Fruit fly (Drosophila melanogaster) whole organism, embryonic: ENCODE data around the gene Kdsr.

Experiments used
- Atf6 ChIP-seq: fragments of 200-800 bp; sonication (Bioruptor generic); IDR thresholded peaks from 2 replicates; pipeline ENCODE4 v1.3.6; 2022; ENCODE audit warnings: missing biosample characterization, missing genetic modification characterization
- CG10366 ChIP-seq: fragments of 200-800 bp; sonication (Bioruptor generic); IDR thresholded peaks from 2 replicates; pipeline ENCODE4 v1.3.6; 2022; ENCODE audit warnings: missing biosample characterization, missing genetic modification characterization
- CG11398 ChIP-seq: fragments of 200-800 bp; sonication (Bioruptor generic); optimal IDR thresholded peaks from 2 replicates; lab custom pipeline; 2016; ENCODE audit warnings: missing biosample characterization, missing genetic modification characterization
- CG11456 ChIP-seq: fragments of 200-800 bp; sonication (Bioruptor generic); IDR thresholded peaks from 3 replicates; pipeline ENCODE4 v1.3.6; 2022; ENCODE audit warnings: missing biosample characterization, missing genetic modification characterization
- CG12659 ChIP-seq: fragments of 200-800 bp; sonication (Bioruptor generic); optimal IDR thresholded peaks from 3 replicates; lab custom pipeline; 2017; ENCODE audit warnings: mild to moderate bottlenecking, missing biosample characterization, missing genetic modification reagents, missing genetic modification characterization
- CG12769 ChIP-seq: fragments of 200-800 bp; sonication (Bioruptor generic); optimal IDR thresholded peaks from 2 replicates; lab custom pipeline; 2019; ENCODE audit warnings: missing biosample characterization, mild to moderate bottlenecking, missing genetic modification characterization, moderate library complexity
- CG13624 ChIP-seq: fragments of 200-800 bp; sonication (Bioruptor generic); optimal IDR thresholded peaks from 2 replicates; lab custom pipeline; 2016; ENCODE audit warnings: missing biosample characterization, missing genetic modification characterization
- CG14050 ChIP-seq: fragments of 200-800 bp; sonication (Bioruptor generic); IDR thresholded peaks from 3 replicates; pipeline ENCODE4 v1.3.6; 2022; ENCODE audit warnings: missing biosample characterization, missing genetic modification characterization
- CG16863 ChIP-seq: fragments of 200-800 bp; sonication (Bioruptor generic); optimal IDR thresholded peaks from 3 replicates; lab custom pipeline; 2016; ENCODE audit warnings: missing biosample characterization, missing genetic modification characterization
- CG17361 ChIP-seq: fragments of 200-800 bp; sonication (Bioruptor generic); IDR thresholded peaks from 3 replicates; pipeline ENCODE4 v1.3.6; 2022; ENCODE audit warnings: missing biosample characterization, missing genetic modification characterization
- CG17802 ChIP-seq: fragments of 200-800 bp; sonication (Bioruptor generic); optimal IDR thresholded peaks from 2 replicates; lab custom pipeline; 2018; ENCODE audit warnings: missing biosample characterization, mild to moderate bottlenecking, missing genetic modification characterization, moderate library complexity
- CG2202 ChIP-seq: fragments of 200-800 bp; sonication (Bioruptor generic); optimal IDR thresholded peaks from 2 replicates; lab custom pipeline; 2018; ENCODE audit warnings: missing biosample characterization, mild to moderate bottlenecking, missing genetic modification characterization
- CG2678 ChIP-seq: fragments of 200-800 bp; sonication (Bioruptor generic); optimal IDR thresholded peaks from 3 replicates; lab custom pipeline; 2019; ENCODE audit warnings: missing biosample characterization, mild to moderate bottlenecking, missing genetic modification characterization, moderate library complexity
- CG2712 ChIP-seq: fragments of 200-800 bp; optimal IDR thresholded peaks from 3 replicates; lab custom pipeline; 2019; ENCODE audit warnings: missing biosample characterization, mild to moderate bottlenecking, missing genetic modification characterization, moderate library complexity
- CG31224 ChIP-seq: fragments of 200-800 bp; sonication (Bioruptor generic); IDR thresholded peaks from 2 replicates; pipeline ENCODE4 v1.3.6; 2022; ENCODE audit warnings: missing biosample characterization, missing genetic modification characterization
- CG3163 ChIP-seq: fragments of 200-800 bp; sonication (Bioruptor generic); optimal IDR thresholded peaks from 3 replicates; lab custom pipeline; 2016; ENCODE audit warnings: missing biosample characterization, missing genetic modification characterization
- CG33213 ChIP-seq: fragments of 200-800 bp; sonication (Bioruptor generic); optimal IDR thresholded peaks from 3 replicates; lab custom pipeline; 2016; ENCODE audit warnings: missing biosample characterization, missing genetic modification characterization
- CG33557 ChIP-seq: fragments of 200-800 bp; sonication (Bioruptor generic); optimal IDR thresholded peaks from 2 replicates; lab custom pipeline; 2019; ENCODE audit warnings: missing biosample characterization, mild to moderate bottlenecking, missing genetic modification characterization, moderate library complexity
- CG5953 ChIP-seq: fragments of 200-800 bp; sonication (Bioruptor generic); IDR thresholded peaks from 2 replicates; pipeline ENCODE4 v1.3.6; 2022; ENCODE audit warnings: missing biosample characterization, missing genetic modification characterization
- CG6765 ChIP-seq: fragments of 200-800 bp; sonication (Bioruptor generic); optimal IDR thresholded peaks from 3 replicates; lab custom pipeline; 2017; ENCODE audit warnings: missing biosample characterization, mild to moderate bottlenecking, missing genetic modification characterization
- CG8359 ChIP-seq: fragments of 200-800 bp; sonication (Bioruptor generic); optimal IDR thresholded peaks from 2 replicates; lab custom pipeline; 2017; ENCODE audit warnings: missing biosample characterization, mild to moderate bottlenecking, missing genetic modification characterization, borderline replicate concordance
- CHES-1-like ChIP-seq: fragments of 200-800 bp; sonication (Bioruptor generic); optimal IDR thresholded peaks from 2 replicates; lab custom pipeline; 2016; ENCODE audit warnings: missing biosample characterization, missing genetic modification characterization
- CoRest ChIP-seq: fragments of 200-800 bp; sonication (Bioruptor generic); optimal IDR thresholded peaks from 3 replicates; lab custom pipeline; 2018; ENCODE audit warnings: missing biosample characterization, mild to moderate bottlenecking, missing genetic modification characterization, moderate library complexity
- D19B ChIP-seq: fragments of 200-800 bp; sonication (Bioruptor generic); optimal IDR thresholded peaks from 2 replicates; lab custom pipeline; 2017; ENCODE audit warnings: missing biosample characterization, mild to moderate bottlenecking, missing genetic modification characterization
- Dp ChIP-seq: fragments of 200-800 bp; sonication (Bioruptor generic); optimal IDR thresholded peaks from 2 replicates; lab custom pipeline; 2018; ENCODE audit warnings: missing biosample characterization, mild to moderate bottlenecking, missing genetic modification characterization, moderate library complexity
- ERR ChIP-seq: fragments of 200-800 bp; sonication (Bioruptor generic); optimal IDR thresholded peaks from 2 replicates; lab custom pipeline; 2016; ENCODE audit warnings: missing biosample characterization, missing genetic modification characterization
- Ets65A ChIP-seq: fragments of 200-800 bp; sonication (Bioruptor generic); peaks from one replicate; lab custom pipeline; 2016; ENCODE audit warnings: missing biosample characterization, missing genetic modification characterization
- Gug ChIP-seq: fragments of 200-800 bp; sonication (Bioruptor generic); IDR thresholded peaks from 4 replicates; pipeline ENCODE4 v1.3.6; 2022; ENCODE audit warnings: missing biosample characterization, missing genetic modification characterization
- Kr ChIP-seq: fragments of 200-800 bp; sonication (Bioruptor generic); optimal IDR thresholded peaks from 2 replicates; lab custom pipeline; 2017; ENCODE audit warnings: missing biosample characterization, mild to moderate bottlenecking, missing genetic modification characterization
- NFAT ChIP-seq: fragments of 200-800 bp; sonication (Bioruptor generic); IDR thresholded peaks from 2 replicates; pipeline ENCODE4 v1.3.6; 2022; ENCODE audit warnings: missing biosample characterization, missing genetic modification characterization
- NfI ChIP-seq: fragments of 200-800 bp; sonication (Bioruptor generic); optimal IDR thresholded peaks from 3 replicates; lab custom pipeline; 2018; ENCODE audit warnings: missing biosample characterization, mild to moderate bottlenecking, missing genetic modification characterization, moderate library complexity
- Ravus ChIP-seq: fragments of 200-800 bp; sonication (Bioruptor generic); IDR thresholded peaks from 2 replicates; pipeline ENCODE4 v1.3.6; 2022; ENCODE audit warnings: missing biosample characterization, missing genetic modification characterization
- Sry-β ChIP-seq: fragments of 200-800 bp; sonication (Bioruptor generic); optimal IDR thresholded peaks from 2 replicates; lab custom pipeline; 2018; ENCODE audit warnings: missing biosample characterization, mild to moderate bottlenecking, missing genetic modification characterization, moderate library complexity
- YL-1 ChIP-seq: fragments of 200-800 bp; sonication (Bioruptor generic); optimal IDR thresholded peaks from 3 replicates; lab custom pipeline; 2017; ENCODE audit warnings: missing biosample characterization, mild to moderate bottlenecking, missing genetic modification characterization
- bab2 ChIP-seq: fragments of 200-800 bp; sonication (Bioruptor generic); optimal IDR thresholded peaks from 2 replicates; lab custom pipeline; 2016; ENCODE audit warnings: missing biosample characterization, missing genetic modification characterization
- fd64A ChIP-seq: fragments of 200-800 bp; sonication (Bioruptor generic); optimal IDR thresholded peaks from 3 replicates; lab custom pipeline; 2018; ENCODE audit warnings: missing biosample characterization, mild to moderate bottlenecking, missing genetic modification characterization
- fu2 ChIP-seq: fragments of 200-800 bp; sonication (Bioruptor generic); optimal IDR thresholded peaks from 2 replicates; lab custom pipeline; 2016; ENCODE audit warnings: missing biosample characterization, missing genetic modification characterization
- hbn ChIP-seq: fragments of 200-800 bp; sonication (Bioruptor generic); IDR thresholded peaks from 2 replicates; pipeline ENCODE4 v1.3.6; 2022; ENCODE audit warnings: missing biosample characterization, missing genetic modification characterization; ENCODE audit not compliant: partially characterized antibody
- kah ChIP-seq: fragments of 200-800 bp; sonication (Bioruptor generic); optimal IDR thresholded peaks from 2 replicates; lab custom pipeline; 2018; ENCODE audit warnings: missing biosample characterization, mild to moderate bottlenecking, missing genetic modification characterization
- kay ChIP-seq: fragments of 200-800 bp; sonication (Bioruptor generic); optimal IDR thresholded peaks from 2 replicates; lab custom pipeline; 2016; ENCODE audit warnings: missing biosample characterization, missing genetic modification characterization
- lbe ChIP-seq: fragments of 200-800 bp; sonication (Bioruptor generic); optimal IDR thresholded peaks from 2 replicates; lab custom pipeline; 2016; ENCODE audit warnings: missing biosample characterization, mild to moderate bottlenecking, missing genetic modification characterization
- mam ChIP-seq: fragments of 200-800 bp; sonication (Bioruptor generic); optimal IDR thresholded peaks from 3 replicates; lab custom pipeline; 2016; ENCODE audit warnings: missing biosample characterization, missing genetic modification characterization
- nmo ChIP-seq: fragments of 200-800 bp; sonication (Bioruptor generic); optimal IDR thresholded peaks from 2 replicates; lab custom pipeline; 2018; ENCODE audit warnings: missing biosample characterization, mild to moderate bottlenecking, missing genetic modification characterization, moderate library complexity
- p53 ChIP-seq: fragments of 200-800 bp; sonication (Bioruptor generic); optimal IDR thresholded peaks from 2 replicates; lab custom pipeline; 2016; ENCODE audit warnings: missing biosample characterization, missing genetic modification characterization
- slou ChIP-seq: fragments of 200-800 bp; sonication (Bioruptor generic); optimal IDR thresholded peaks from 3 replicates; lab custom pipeline; 2016; ENCODE audit warnings: missing biosample characterization, missing genetic modification characterization
- stwl ChIP-seq: fragments of 200-800 bp; sonication (Bioruptor generic); optimal IDR thresholded peaks from 3 replicates; lab custom pipeline; 2018; ENCODE audit warnings: missing biosample characterization, mild to moderate bottlenecking, missing genetic modification characterization, moderate library complexity
- tap ChIP-seq: fragments of 200-800 bp; optimal IDR thresholded peaks from 3 replicates; lab custom pipeline; 2019; ENCODE audit warnings: missing biosample characterization, mild to moderate bottlenecking, missing genetic modification characterization, moderate library complexity
- vvl ChIP-seq: fragments of 200-800 bp; sonication (Bioruptor generic); IDR thresholded peaks from 2 replicates; pipeline ENCODE4 v1.3.6; 2022; ENCODE audit warnings: missing biosample characterization, missing genetic modification characterization
- z ChIP-seq: fragments of 200-800 bp; sonication (Bioruptor generic); IDR thresholded peaks from 3 replicates; pipeline ENCODE4 v1.3.6; 2022; ENCODE audit warnings: missing biosample characterization, missing genetic modification characterization
- zen ChIP-seq: fragments of 200-800 bp; sonication (Bioruptor generic); optimal IDR thresholded peaks from 3 replicates; lab custom pipeline; 2018; ENCODE audit warnings: missing biosample characterization, mild to moderate bottlenecking, missing genetic modification characterization, moderate library complexity
- zf30C ChIP-seq: fragments of 200-800 bp; sonication (Bioruptor generic); optimal IDR thresholded peaks from 3 replicates; lab custom pipeline; 2018; ENCODE audit warnings: missing biosample characterization, mild to moderate bottlenecking, missing genetic modification characterization

The Kdsr gene

DNA sequence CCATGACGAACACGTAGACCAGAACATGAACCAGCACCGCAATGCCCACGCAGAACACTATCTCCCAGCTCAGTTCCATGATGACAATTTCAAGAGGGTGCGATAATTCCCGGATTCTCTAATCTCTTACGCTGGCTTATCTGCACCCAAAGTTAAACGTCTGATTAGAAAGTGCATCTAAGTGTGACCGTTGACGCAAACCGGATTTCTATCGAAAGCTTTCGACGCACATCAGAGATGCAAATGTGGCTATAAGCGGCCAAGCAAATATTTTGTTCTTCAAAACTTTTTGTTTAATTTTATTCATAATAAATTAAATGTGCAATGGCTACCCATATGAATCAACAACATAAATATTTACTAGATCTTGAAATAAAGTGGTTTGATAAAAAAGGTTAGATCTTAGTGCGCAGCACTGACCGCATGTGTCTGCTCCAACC lies at the start of gene Kdsr, which contains the start of gene CG11858 (continued):
- TF ChIP-seq bab2 (GFP tag; lab: Kevin White, UChicago) (peak; percentile 40), CG16863 (GFP tag; lab: Kevin White, UChicago) (peak; percentile 15), CG3163 (GFP tag; lab: Kevin White, UChicago) (peak; percentile 19), CG2678 (tag; lab: Kevin White, UChicago) (no peak), vvl (GFP tag; lab: Robert Waterston, UW) (peak; percentile 91), CG12659 (GFP tag; lab: Kevin White, UChicago) (peak; percentile 66), p53 (GFP tag; lab: Kevin White, UChicago) (no peak), CG12769 (tag; lab: Kevin White, UChicago) (peak; percentile 68), fu2 (peak; percentile 21), CG33213 (GFP tag; lab: Kevin White, UChicago) (peak; percentile 51), CG17361 (no peak; the same call in 2 of the 3 replicates), CG2202 (tag; lab: Kevin White, UChicago) (peak; percentile 7), CG13624 (GFP tag; lab: Kevin White, UChicago) (peak; percentile 61), hbn (GFP tag; lab: Robert Waterston, UW) (peak; percentile 35; the same call in 1 of the 2 replicates), zen (peak; percentile 51), nmo (GFP tag; lab: Kevin White, UChicago) (peak; percentile 75), CG17802 (tag; lab: Kevin White, UChicago) (peak; percentile 45), fd64A (GFP tag; lab: Kevin White, UChicago) (no peak), CG10366 (GFP tag; lab: Robert Waterston, UW) (peak; percentile 52), Ravus (GFP tag; lab: Robert Waterston, UW) (peak; percentile 11; the same call in 1 of the 2 replicates), CHES-1-like (GFP tag; lab: Kevin White, UChicago) (peak; percentile 41), CG8359 (GFP tag; lab: Kevin White, UChicago) (peak; percentile 16), CG2712 (tag; lab: Kevin White, UChicago) (peak; percentile 82), CG31224 (GFP tag; lab: Robert Waterston, UW) (peak; percentile 42; the same call in 1 of the 2 replicates), CG14050 (GFP tag; lab: Robert Waterston, UW) (peak; percentile 52), lbe (no peak), CoRest (tag; lab: Kevin White, UChicago) (peak; percentile 71), tap (tag; lab: Kevin White, UChicago) (no peak), kah (GFP tag; lab: Kevin White, UChicago) (peak; percentile 1), Dp (GFP tag; lab: Kevin White, UChicago) (peak; percentile 11), YL-1 (GFP tag; lab: Kevin White, UChicago) (peak; percentile 3), CG11398 (GFP tag; lab: Kevin White, UChicago) (no peak), z (GFP tag; lab: Robert Waterston, UW) (0 out of 3 replicates have a peak, but pooled peaks have one; percentile 29), NfI (GFP tag; lab: Kevin White, UChicago) (peak; percentile 40), CG6765 (GFP tag; lab: Kevin White, UChicago) (no peak), mam (GFP tag; lab: Kevin White, UChicago) (peak; percentile 48), Kr (GFP tag; lab: Kevin White, UChicago) (no peak), ERR (GFP tag; lab: Kevin White, UChicago) (no peak), Gug (GFP tag; lab: Robert Waterston, UW) (no peak), slou (GFP tag; lab: Kevin White, UChicago) (no peak), NFAT (GFP tag; lab: Robert Waterston, UW) (peak; percentile 39; the same call in 1 of the 2 replicates), kay (GFP tag; lab: Kevin White, UChicago) (peak; percentile 35), D19B (GFP tag; lab: Kevin White, UChicago) (no peak), CG33557 (GFP tag; lab: Kevin White, UChicago) (peak; percentile 26), CG5953 (GFP tag; lab: Robert Waterston, UW) (peak; percentile 35; the same call in 1 of the 2 replicates), Atf6 (GFP tag; lab: Robert Waterston, UW) (peak; percentile 69), zf30C (GFP tag; lab: Kevin White, UChicago) (no peak), Sry-β (peak; percentile 99), CG11456 (0 out of 3 replicates have a peak, but pooled peaks have one; percentile 34), stwl (tag; lab: Kevin White, UChicago) (peak; percentile 9), Ets65A (GFP tag; lab: Kevin White, UChicago) (peak; percentile 94)
